Fruit fly (Drosophila melanogaster): ENCODE results near the gene Jon66Cii.
A peak's percentile ranks its signal among the peaks of the same experiment; 100 is the strongest.

Jon66Cii gene

DNA sequence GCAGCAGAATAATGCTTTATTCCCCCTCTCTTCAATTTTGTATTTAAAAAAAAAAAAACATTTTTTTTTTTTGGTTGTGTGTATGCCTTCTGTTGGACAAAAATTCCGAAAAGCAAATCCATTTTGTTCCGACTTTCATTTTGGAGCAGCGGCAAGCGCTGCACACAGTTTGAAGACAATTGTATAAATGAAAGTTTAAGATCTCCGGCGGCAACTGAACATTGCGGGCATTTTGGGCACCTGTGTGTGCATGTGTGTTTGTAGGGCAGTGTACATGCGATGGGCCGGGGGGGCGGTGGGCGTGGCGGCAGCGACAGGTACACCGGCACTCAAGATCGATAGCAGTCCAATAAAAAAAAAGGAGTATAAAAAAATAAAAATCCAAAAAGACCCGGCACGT lies 24.0 kb downstream of the Jon66Cii start:
- TF ChIP-seq svp (GFP tag) (peak; percentile 50), CG34406 (GFP tag; optimal IDR thresholded peaks at IDR 0.05) (no peak), OdsH (GFP tag; optimal IDR thresholded peaks at IDR 0.05) (no peak), CG11902 (GFP tag; optimal IDR thresholded peaks at IDR 0.05) (no peak), Sox102F (GFP tag; optimal IDR thresholded peaks at IDR 0.05) (peak; percentile 0), Ets21C (GFP tag; optimal IDR thresholded peaks at IDR 0.05) (no peak), CG3032 (tag; optimal IDR thresholded peaks at IDR 0.05) (no peak), salr (GFP tag; optimal IDR thresholded peaks at IDR 0.05) (no peak), spab (GFP tag; optimal IDR thresholded peaks at IDR 0.05) (no peak), Hr38 (GFP tag; optimal IDR thresholded peaks at IDR 0.05) (no peak), fd85E (GFP tag; optimal IDR thresholded peaks at IDR 0.05) (no peak), CG6854 (GFP tag; optimal IDR thresholded peaks at IDR 0.05) (peak; percentile 18), fkh (GFP tag; optimal IDR thresholded peaks at IDR 0.05) (no peak), Eip78C (GFP tag) (peak; percentile 8), acj6 (GFP tag; optimal IDR thresholded peaks at IDR 0.05) (no peak), topi (GFP tag; optimal IDR thresholded peaks at IDR 0.05) (no peak), Blimp-1 (GFP tag; optimal IDR thresholded peaks at IDR 0.05) (peak; percentile 79), CG8319 (GFP tag; optimal IDR thresholded peaks at IDR 0.05) (no peak), fd59A (GFP tag; optimal IDR thresholded peaks at IDR 0.05) (no peak), CG10631 (GFP tag; optimal IDR thresholded peaks at IDR 0.05) (no peak), CG9139 (GFP tag; optimal IDR thresholded peaks at IDR 0.05) (no peak), dac (GFP tag; optimal IDR thresholded peaks at IDR 0.05) (no peak), pdm3 (GFP tag; optimal IDR thresholded peaks at IDR 0.05) (no peak), CG6163 (GFP tag; IDR thresholded peaks at IDR 0.05) (no peak), Smox (GFP tag; optimal IDR thresholded peaks at IDR 0.05) (no peak)

DNA sequence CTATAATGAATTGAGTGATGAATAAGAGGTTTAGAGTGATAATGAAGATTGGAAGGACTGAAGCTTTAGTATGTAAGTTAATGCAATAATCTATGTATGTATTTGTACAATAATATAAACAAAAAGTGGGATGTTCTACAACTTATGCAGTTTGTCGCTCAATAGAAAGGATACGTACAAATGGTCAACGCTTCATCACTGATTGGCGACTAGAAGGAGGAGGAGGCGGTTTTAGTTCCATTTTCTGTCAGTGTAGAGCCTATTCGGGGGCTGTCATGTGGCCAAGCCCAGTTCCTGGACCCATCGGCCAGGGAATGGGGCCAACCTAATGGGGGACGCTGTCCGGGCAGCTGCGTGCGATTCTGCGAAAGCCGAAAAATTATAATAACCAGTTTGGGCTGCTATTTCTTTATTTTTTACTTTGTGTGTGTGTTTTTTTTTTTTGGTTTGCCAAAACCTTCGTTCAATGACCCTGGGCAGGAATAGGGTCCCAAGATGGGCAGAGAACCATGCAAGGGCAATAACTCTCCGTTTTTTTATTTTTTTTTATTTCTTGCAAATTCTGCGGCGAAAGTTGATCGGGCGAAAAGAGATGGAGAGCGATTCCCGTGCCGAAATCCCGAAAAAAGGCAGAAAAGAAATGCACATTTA lies 24.6 kb downstream of the Jon66Cii start:
- TF ChIP-seq eg (GFP tag; IDR thresholded peaks at IDR 0.05) (no peak), Gug (GFP tag; IDR thresholded peaks at IDR 0.05) (no peak), lz (GFP tag; optimal IDR thresholded peaks at IDR 0.05) (peak; percentile 56), CG34406 (GFP tag; optimal IDR thresholded peaks at IDR 0.05) (no peak), spab (GFP tag; optimal IDR thresholded peaks at IDR 0.05) (no peak), CG3032 (tag; optimal IDR thresholded peaks at IDR 0.05) (no peak), Sox14 (GFP tag; optimal IDR thresholded peaks at IDR 0.05) (peak; percentile 47), ss (GFP tag; optimal IDR thresholded peaks at IDR 0.05) (no peak), CG11294 (GFP tag; IDR thresholded peaks at IDR 0.05) (no peak), Hr39 (GFP tag; optimal IDR thresholded peaks at IDR 0.05) (peak; percentile 75), CG6808 (GFP tag; optimal IDR thresholded peaks at IDR 0.05) (no peak), cyc (GFP tag; optimal IDR thresholded peaks at IDR 0.05) (peak; percentile 77), CG9139 (GFP tag; optimal IDR thresholded peaks at IDR 0.05) (no peak), CG16779 (tag; optimal IDR thresholded peaks at IDR 0.05) (no peak), Eip93F (GFP tag; optimal IDR thresholded peaks at IDR 0.05) (peak; percentile 2), Eip78C (GFP tag) (peak; percentile 60), Sox15 (GFP tag; optimal IDR thresholded peaks at IDR 0.05) (no peak), Blimp-1 (GFP tag; optimal IDR thresholded peaks at IDR 0.05) (no peak), fkh (GFP tag; optimal IDR thresholded peaks at IDR 0.05) (no peak), Smox (GFP tag; optimal IDR thresholded peaks at IDR 0.05) (peak; percentile 76), acj6 (GFP tag; optimal IDR thresholded peaks at IDR 0.05) (peak; percentile 35), CG32006 (GFP tag; optimal IDR thresholded peaks at IDR 0.05) (peak; percentile 11), vri (GFP tag; optimal IDR thresholded peaks at IDR 0.05) (peak; percentile 42), Hr4 (GFP tag; optimal IDR thresholded peaks at IDR 0.05) (no peak), OdsH (GFP tag; optimal IDR thresholded peaks at IDR 0.05) (no peak), net (GFP tag; optimal IDR thresholded peaks at IDR 0.05) (no peak), Ets21C (GFP tag; optimal IDR thresholded peaks at IDR 0.05) (peak; percentile 48), CG11902 (GFP tag; optimal IDR thresholded peaks at IDR 0.05) (peak; percentile 44), salr (GFP tag; optimal IDR thresholded peaks at IDR 0.05) (no peak), CG4318 (GFP tag; optimal IDR thresholded peaks at IDR 0.05) (no peak), CG10669 (GFP tag; optimal IDR thresholded peaks at IDR 0.05) (no peak), svp (GFP tag) (peak; percentile 88), CG6163 (GFP tag; IDR thresholded peaks at IDR 0.05) (peak; percentile 54; the same call in 1 of the 3 replicates), Sox102F (GFP tag; optimal IDR thresholded peaks at IDR 0.05) (peak; percentile 60), CG31627 (GFP tag; optimal IDR thresholded peaks at IDR 0.05) (peak; percentile 78), dac (GFP tag; optimal IDR thresholded peaks at IDR 0.05) (no peak), dsx (GFP tag; optimal IDR thresholded peaks at IDR 0.05; ENCODE audit: poor library complexity, severe bottlenecking) (no peak), Met (GFP tag; optimal IDR thresholded peaks at IDR 0.05) (peak; percentile 84), CG7368 (GFP tag; optimal IDR thresholded peaks at IDR 0.05) (no peak), Hr38 (GFP tag; optimal IDR thresholded peaks at IDR 0.05) (no peak)
